Worm (Caenorhabditis elegans): ENCODE measurements around the gene F52D10.4.

The F52D10.4 gene

ce11 chrX:11603234-11604108, 13.8 kb upstream of the F52D10.4 start (continued):
- no peak for TF ChIP-seq ceh-58 (GFP tag; IDR thresholded peaks at IDR 0.05)
- no peak for TF ChIP-seq zim-3 (tag; optimal IDR thresholded peaks at IDR 0.05)
- TF ChIP-seq zfh-2 (GFP tag; conservative IDR thresholded peaks at IDR 0.05) = no peak
- TF ChIP-seq ztf-26 (tag; optimal IDR thresholded peaks at IDR 0.05) = peak; percentile 60
- TF ChIP-seq dox-1 (GFP tag; IDR thresholded peaks at IDR 0.05) = no peak
- no peak for TF ChIP-seq cebp-2 (GFP tag; IDR thresholded peaks at IDR 0.05)
- TF ChIP-seq hmg-20 (GFP tag; IDR thresholded peaks at IDR 0.05) = peak; percentile 33; the same call in 1 of the 2 replicates
- no peak for TF ChIP-seq hlh-26 (GFP tag; conservative IDR thresholded peaks at IDR 0.05)
- no peak for TF ChIP-seq sptf-2 (GFP tag; optimal IDR thresholded peaks at IDR 0.05)
- no peak for TF ChIP-seq ceh-40 (GFP tag; IDR thresholded peaks at IDR 0.05)
- TF ChIP-seq tlf-1 (GFP tag; optimal IDR thresholded peaks at IDR 0.05) = peak; percentile 61
- TF ChIP-seq B0261.1 (tag; optimal IDR thresholded peaks at IDR 0.05) = peak; percentile 4
- peak; percentile 82 for TF ChIP-seq F52B5.7 (tag; optimal IDR thresholded peaks at IDR 0.05)
- no peak for TF ChIP-seq rpc-1 (optimal IDR thresholded peaks at IDR 0.05)
- TF ChIP-seq rpc-1 (tag; optimal IDR thresholded peaks at IDR 0.05) = no peak
- 0 out of 2 replicates have a peak, but pooled peaks have one; percentile 53 for TF ChIP-seq C06A6.2 (GFP tag; conservative IDR thresholded peaks at IDR 0.05)
- peak; percentile 44; the same call in 1 of the 2 replicates for TF ChIP-seq K11D2.4 (GFP tag; IDR thresholded peaks at IDR 0.05)
- no peak for TF ChIP-seq nhr-120 (GFP tag; IDR thresholded peaks at IDR 0.05)
- no peak for TF ChIP-seq ztf-6 (GFP tag; IDR thresholded peaks at IDR 0.05)
- TF ChIP-seq unc-62 (GFP tag; optimal IDR thresholded peaks at IDR 0.05) = no peak
- TF ChIP-seq nfya-1 (tag; optimal IDR thresholded peaks at IDR 0.05; ENCODE audit: borderline replicate concordance, insufficient read depth) = no peak
- peak; percentile 67 for TF ChIP-seq fkh-3 (tag; optimal IDR thresholded peaks at IDR 0.05)
- TF ChIP-seq lin-40 (tag; optimal IDR thresholded peaks at IDR 0.05) = peak; percentile 85
- no peak for TF ChIP-seq F57A8.1 (GFP tag; optimal IDR thresholded peaks at IDR 0.05)
- TF ChIP-seq dpl-1 (GFP tag; optimal IDR thresholded peaks at IDR 0.05) = no peak
- no peak for TF ChIP-seq ztf-22 (GFP tag; optimal IDR thresholded peaks at IDR 0.05)
- no peak for TF ChIP-seq F23B12.7 (tag; optimal IDR thresholded peaks at IDR 0.05; ENCODE audit: insufficient read depth)
- no peak for TF ChIP-seq die-1 (tag; optimal IDR thresholded peaks at IDR 0.05)
- TF ChIP-seq T07F8.4 (tag; optimal IDR thresholded peaks at IDR 0.05) = no peak
- peak in 1 of 2 experiments; percentile 45 for TF ChIP-seq let-607 (tag; optimal IDR thresholded peaks at IDR 0.05)
- no peak for TF ChIP-seq pha-4 (tag; optimal IDR thresholded peaks at IDR 0.05)
- no peak for TF ChIP-seq ztf-28 (GFP tag; IDR thresholded peaks at IDR 0.05)
- TF ChIP-seq snpc-3.4 (tag; optimal IDR thresholded peaks at IDR 0.05) = no peak
- TF ChIP-seq ztf-25 (GFP tag; IDR thresholded peaks at IDR 0.05) = no peak
- no peak for TF ChIP-seq F37B4.10 (GFP tag; IDR thresholded peaks at IDR 0.05)
- TF ChIP-seq C17E4.6 (GFP tag; IDR thresholded peaks at IDR 0.05) = no peak
- TF ChIP-seq Y79H2A.3 (GFP tag; conservative IDR thresholded peaks at IDR 0.05) = 0 out of 2 replicates have a peak, but pooled peaks have one; percentile 51
- peak; percentile 8; the same call in 1 of the 2 replicates for TF ChIP-seq ceh-100 (GFP tag; IDR thresholded peaks at IDR 0.05)
- peak; percentile 11; the same call in 1 of the 2 replicates for TF ChIP-seq rcor-1 (GFP tag; IDR thresholded peaks at IDR 0.05)
- TF ChIP-seq hmg-1.2 (GFP tag; IDR thresholded peaks at IDR 0.05) = peak; percentile 15; the same call in 1 of the 2 replicates
- TF ChIP-seq egl-44 (GFP tag; IDR thresholded peaks at IDR 0.05) = no peak
- no peak for TF ChIP-seq hrde-1 (tag; optimal IDR thresholded peaks at IDR 0.05; ENCODE audit: borderline replicate concordance)
- TF ChIP-seq K12H6.12 (tag; optimal IDR thresholded peaks at IDR 0.05) = peak; percentile 1
- TF ChIP-seq nhr-179 (tag; optimal IDR thresholded peaks at IDR 0.05) = no peak
- TF ChIP-seq sdz-38 (tag; optimal IDR thresholded peaks at IDR 0.05) = no peak
- no peak for TF ChIP-seq rec-8 (tag; optimal IDR thresholded peaks at IDR 0.05)
- no peak for TF ChIP-seq madf-6 (GFP tag; IDR thresholded peaks at IDR 0.05)

All from whole organism, young adult.